Fruit fly (Drosophila melanogaster): Measurements from ENCODE around the gene Deaf1.

Deaf1 gene

dm6 chr3L:19846960-19847359 is 29.0 kb downstream of the Deaf1 start:
- TF ChIP-seq CG30403 (GFP tag; optimal IDR thresholded peaks at IDR 0.05): no peak
- no peak for TF ChIP-seq Atf3 (GFP tag; optimal IDR thresholded peaks at IDR 0.05)
- no peak for TF ChIP-seq CG16779 (GFP tag; IDR thresholded peaks at IDR 0.05)
- no peak for TF ChIP-seq CG32772 (GFP tag; IDR thresholded peaks at IDR 0.05)
- TF ChIP-seq CG17359 (tag; optimal IDR thresholded peaks at IDR 0.05): peak; percentile 29
- peak; percentile 25 for TF ChIP-seq scrt (GFP tag; optimal IDR thresholded peaks at IDR 0.05)
- TF ChIP-seq salm (tag; optimal IDR thresholded peaks at IDR 0.05): peak; percentile 55
- TF ChIP-seq CG18599 (GFP tag; optimal IDR thresholded peaks at IDR 0.05): peak; percentile 55
- peak; percentile 3 for TF ChIP-seq Side (GFP tag; optimal IDR thresholded peaks at IDR 0.05)
- TF ChIP-seq CG12071 (GFP tag; optimal IDR thresholded peaks at IDR 0.05): peak; percentile 71
- TF ChIP-seq CG12219 (GFP tag; optimal IDR thresholded peaks at IDR 0.05): peak; percentile 8
- peak; percentile 17 for TF ChIP-seq fd3F (GFP tag; optimal IDR thresholded peaks at IDR 0.05)
- peak; percentile 37 for TF ChIP-seq CG7556 (GFP tag; optimal IDR thresholded peaks at IDR 0.05)
- TF ChIP-seq CG12104 (GFP tag; optimal IDR thresholded peaks at IDR 0.05): no peak
- peak; percentile 77 for TF ChIP-seq Hmr (GFP tag; optimal IDR thresholded peaks at IDR 0.05)
- peak; percentile 47 for TF ChIP-seq CrebB (tag; optimal IDR thresholded peaks at IDR 0.05)
- no peak for TF ChIP-seq Dip2 (GFP tag; IDR thresholded peaks at IDR 0.05)
- no peak for TF ChIP-seq fd96Cb (tag; optimal IDR thresholded peaks at IDR 0.05)
- TF ChIP-seq org-1 (GFP tag; optimal IDR thresholded peaks at IDR 0.05): peak; percentile 38
- TF ChIP-seq mirr (GFP tag; optimal IDR thresholded peaks at IDR 0.05): peak; percentile 59
- no peak for TF ChIP-seq tx (GFP tag; optimal IDR thresholded peaks at IDR 0.05)
- TF ChIP-seq MTF-1 (GFP tag; optimal IDR thresholded peaks at IDR 0.05; ENCODE audit: borderline replicate concordance): peak; percentile 24
- TF ChIP-seq grau (tag; optimal IDR thresholded peaks at IDR 0.05): peak; percentile 2
- TF ChIP-seq HLH3B (GFP tag; IDR thresholded peaks at IDR 0.05): 0 out of 2 replicates have a peak, but pooled peaks have one; percentile 6
- no peak for TF ChIP-seq ken (GFP tag; IDR thresholded peaks at IDR 0.05)
- TF ChIP-seq knrl (GFP tag; IDR thresholded peaks at IDR 0.05; ENCODE audit: partially characterized antibody): no peak
- peak; percentile 63 for TF ChIP-seq Fer1 (GFP tag; optimal IDR thresholded peaks at IDR 0.05)
- TF ChIP-seq CG12299 (tag; optimal IDR thresholded peaks at IDR 0.05): peak; percentile 29
- TF ChIP-seq prd (optimal IDR thresholded peaks at IDR 0.05): no peak
- no peak for TF ChIP-seq prd (GFP tag; IDR thresholded peaks at IDR 0.05)
- TF ChIP-seq Trl (optimal IDR thresholded peaks at IDR 0.05): no peak
- TF ChIP-seq Trl (GFP tag; optimal IDR thresholded peaks at IDR 0.05): peak; percentile 19
- peak; percentile 76 for TF ChIP-seq wek (GFP tag; optimal IDR thresholded peaks at IDR 0.05)
- peak; percentile 49 for TF ChIP-seq CG6813 (GFP tag; optimal IDR thresholded peaks at IDR 0.05)
- peak; percentile 70 for TF ChIP-seq lab (GFP tag; optimal IDR thresholded peaks at IDR 0.05)
- TF ChIP-seq Antp (GFP tag; optimal IDR thresholded peaks at IDR 0.05): peak; percentile 10
- peak; percentile 45 for TF ChIP-seq Asciz (GFP tag; optimal IDR thresholded peaks at IDR 0.05)
- peak; percentile 0 for TF ChIP-seq B-H2 (GFP tag; optimal IDR thresholded peaks at IDR 0.05)
- TF ChIP-seq CG13287 (GFP tag; IDR thresholded peaks at IDR 0.05; ENCODE audit: partially characterized antibody): no peak
- peak; percentile 69 for TF ChIP-seq BtbVII (GFP tag; optimal IDR thresholded peaks at IDR 0.05)
- peak; percentile 14 for TF ChIP-seq CG17385 (GFP tag; optimal IDR thresholded peaks at IDR 0.05)
- TF ChIP-seq CG5180 (GFP tag; optimal IDR thresholded peaks at IDR 0.05): peak; percentile 24
- no peak for TF ChIP-seq CG17186 (GFP tag; optimal IDR thresholded peaks at IDR 0.05)
- peak; percentile 10 for TF ChIP-seq CG9817 (tag; optimal IDR thresholded peaks at IDR 0.05)
- TF ChIP-seq CG31365 (tag; optimal IDR thresholded peaks at IDR 0.05): peak; percentile 30
- peak; percentile 21 for TF ChIP-seq CG17912 (GFP tag; optimal IDR thresholded peaks at IDR 0.05)
- TF ChIP-seq dmrt99B (tag; optimal IDR thresholded peaks at IDR 0.05): peak; percentile 10
- TF ChIP-seq CG7987 (GFP tag; optimal IDR thresholded peaks at IDR 0.05): peak; percentile 39
- peak; percentile 7 for TF ChIP-seq CG6765 (GFP tag; optimal IDR thresholded peaks at IDR 0.05)
- TF ChIP-seq CG3281 (GFP tag; optimal IDR thresholded peaks at IDR 0.05): peak; percentile 59

Measured in whole organism, embryonic.